Worm (Caenorhabditis elegans): Measurements from ENCODE around the gene W01G7.4.

The W01G7.4 gene

ce11 chrII:14018887-14019286 lies 41.7 kb upstream of the W01G7.4 start:
- TF ChIP-seq efl-1 (GFP tag; optimal IDR thresholded peaks at IDR 0.05) (no peak), ets-4 (GFP tag; optimal IDR thresholded peaks at IDR 0.05) (no peak), B0019.2 (GFP tag; conservative IDR thresholded peaks at IDR 0.05) (no peak), hmg-1.2 (GFP tag; IDR thresholded peaks at IDR 0.05) (no peak), rpc-1 (optimal IDR thresholded peaks at IDR 0.05) (no peak), rpc-1 (tag; optimal IDR thresholded peaks at IDR 0.05) (no peak), ztf-25 (GFP tag; IDR thresholded peaks at IDR 0.05) (no peak), D2030.7 (GFP tag; IDR thresholded peaks at IDR 0.05) (no peak), Y53F4B.3 (GFP tag; IDR thresholded peaks at IDR 0.05) (no peak), aptf-3 (GFP tag; IDR thresholded peaks at IDR 0.05) (no peak), lir-1 (GFP tag; conservative IDR thresholded peaks at IDR 0.05) (no peak), F49E8.2 (tag; optimal IDR thresholded peaks at IDR 0.05; ENCODE audit: insufficient read depth) (no peak), ztf-3 (GFP tag; optimal IDR thresholded peaks at IDR 0.05) (no peak), Y95B8A.8 (GFP tag; IDR thresholded peaks at IDR 0.05) (no peak), gei-17 (GFP tag; optimal IDR thresholded peaks at IDR 0.05) (no peak), tlf-1 (GFP tag; optimal IDR thresholded peaks at IDR 0.05) (no peak), ztf-6 (GFP tag; IDR thresholded peaks at IDR 0.05) (no peak), snpc-3.4 (tag; optimal IDR thresholded peaks at IDR 0.05) (no peak), T07F8.4 (tag; optimal IDR thresholded peaks at IDR 0.05) (no peak), him-1 (tag; optimal IDR thresholded peaks at IDR 0.05) (no peak)

ce11 chrII:14019625-14020024 lies 40.9 kb upstream of the W01G7.4 start:
- TF ChIP-seq F10E7.11 (tag; optimal IDR thresholded peaks at IDR 0.05) (peak; percentile 2), ets-4 (GFP tag; optimal IDR thresholded peaks at IDR 0.05) (peak; percentile 13), ztf-6 (GFP tag; IDR thresholded peaks at IDR 0.05) (peak; percentile 12; the same call in 1 of the 2 replicates), attf-6 (GFP tag; IDR thresholded peaks at IDR 0.05) (0 out of 2 replicates have a peak, but pooled peaks have one; percentile 30), attf-3 (GFP tag; conservative IDR thresholded peaks at IDR 0.05) (peak; percentile 67), ztf-25 (GFP tag; IDR thresholded peaks at IDR 0.05) (peak; percentile 81), sea-2 (GFP tag; IDR thresholded peaks at IDR 0.05) (peak; percentile 68; the same call in 1 of the 2 replicates), let-526 (GFP tag; IDR thresholded peaks at IDR 0.05) (peak; percentile 72; the same call in 1 of the 2 replicates), lag-1 (GFP tag; IDR thresholded peaks at IDR 0.05) (0 out of 2 replicates have a peak, but pooled peaks have one; percentile 43), sptf-2 (GFP tag; optimal IDR thresholded peaks at IDR 0.05) (peak; percentile 40), D2030.7 (GFP tag; IDR thresholded peaks at IDR 0.05) (peak; percentile 40; the same call in 1 of the 2 replicates), K11D2.4 (GFP tag; IDR thresholded peaks at IDR 0.05) (0 out of 2 replicates have a peak, but pooled peaks have one; percentile 19), nfyb-1 (GFP tag; IDR thresholded peaks at IDR 0.05) (0 out of 2 replicates have a peak, but pooled peaks have one; percentile 27), F37B4.10 (GFP tag; IDR thresholded peaks at IDR 0.05) (0 out of 2 replicates have a peak, but pooled peaks have one; percentile 83), cebp-2 (GFP tag; IDR thresholded peaks at IDR 0.05) (peak; percentile 88; the same call in 1 of the 2 replicates), zfh-2 (GFP tag; conservative IDR thresholded peaks at IDR 0.05) (peak; percentile 96), ceh-58 (GFP tag; IDR thresholded peaks at IDR 0.05) (peak; percentile 92; the same call in 1 of the 2 replicates), mcd-1 (GFP tag; IDR thresholded peaks at IDR 0.05) (peak; percentile 61), nhr-120 (GFP tag; IDR thresholded peaks at IDR 0.05) (0 out of 2 replicates have a peak, but pooled peaks have one; percentile 9), egl-18 (GFP tag; IDR thresholded peaks at IDR 0.05) (0 out of 2 replicates have a peak, but pooled peaks have one; percentile 61), egrh-3 (GFP tag; IDR thresholded peaks at IDR 0.05) (peak; percentile 100), lin-26 (GFP tag; IDR thresholded peaks at IDR 0.05) (0 out of 2 replicates have a peak, but pooled peaks have one; percentile 75), Y79H2A.3 (GFP tag; conservative IDR thresholded peaks at IDR 0.05) (0 out of 2 replicates have a peak, but pooled peaks have one; percentile 15), bed-2 (GFP tag; IDR thresholded peaks at IDR 0.05) (0 out of 2 replicates have a peak, but pooled peaks have one; percentile 27), attf-5 (GFP tag; optimal IDR thresholded peaks at IDR 0.05) (peak; percentile 14), F33H1.4 (GFP tag; IDR thresholded peaks at IDR 0.05) (0 out of 2 replicates have a peak, but pooled peaks have one; percentile 9), rcor-1 (GFP tag; IDR thresholded peaks at IDR 0.05) (peak; percentile 8; the same call in 1 of the 2 replicates), ekl-4 (GFP tag; IDR thresholded peaks at IDR 0.05) (peak; percentile 56), F52B5.7 (tag; optimal IDR thresholded peaks at IDR 0.05) (peak; percentile 18), egl-44 (GFP tag; IDR thresholded peaks at IDR 0.05) (peak; percentile 45; the same call in 1 of the 2 replicates), hsf-1 (GFP tag; IDR thresholded peaks at IDR 0.05) (peak; percentile 60; the same call in 1 of the 2 replicates)
